Worm (Caenorhabditis elegans) whole organism, late embryonic: Measurements from ENCODE around the gene Y54G2A.44.
"Not testable (repeated sequence)": the region's sequence is repeated elsewhere in the genome, so short reads cannot be mapped to it uniquely, and the experiment has no call there.

Experiments
- C08G9.2 ChIP-seq: sonication (generic microtip); optimal IDR thresholded peaks from 2 replicates; lab custom pipeline; 2016; ENCODE audit warnings: mild to moderate bottlenecking, missing genetic modification characterization, moderate library complexity, missing compliant biosample characterization
- T23F11.4 ChIP-seq: fragments of 200-800 bp; sonication (Bioruptor generic); optimal IDR thresholded peaks from 2 replicates; lab custom pipeline; 2018; ENCODE audit warnings: mild to moderate bottlenecking, missing genetic modification characterization, missing compliant biosample characterization
- ama-1 ChIP-seq: fragments of 150-350 bp; optimal IDR thresholded peaks from 2 replicates; lab custom pipeline; 2014
- ceh-19 ChIP-seq: fragments of 200-800 bp; sonication (Bioruptor generic); optimal IDR thresholded peaks from 2 replicates; lab custom pipeline; 2018; ENCODE audit warnings: mild to moderate bottlenecking, missing genetic modification characterization, missing compliant biosample characterization
- ceh-2 ChIP-seq: sonication (generic microtip); optimal IDR thresholded peaks from 2 replicates; lab custom pipeline; 2016; ENCODE audit warnings: missing genotype, missing genetic modification characterization, missing compliant biosample characterization
- ceh-45 ChIP-seq: fragments of 200-800 bp; sonication (Bioruptor generic); IDR thresholded peaks from 2 replicates; pipeline ENCODE4 v1.3.6; 2022; ENCODE audit warnings: missing genetic modification reagents, missing genetic modification characterization, missing compliant biosample characterization
- ceh-48 ChIP-seq: sonication (generic microtip); optimal IDR thresholded peaks from 2 replicates; lab custom pipeline; 2016; ENCODE audit warnings: missing genetic modification characterization, inconsistent platforms, missing compliant biosample characterization
- ceh-6 ChIP-seq: fragments of 200-800 bp; sonication (Bioruptor generic); optimal IDR thresholded peaks from 2 replicates; lab custom pipeline; 2018; ENCODE audit warnings: mild to moderate bottlenecking, missing genetic modification characterization, missing compliant biosample characterization
- che-1 ChIP-seq: sonication (generic microtip); optimal IDR thresholded peaks from 2 replicates; lab custom pipeline; 2016; ENCODE audit warnings: mild to moderate bottlenecking, missing genetic modification characterization, missing compliant biosample characterization
- dmd-4 ChIP-seq: sonication (generic microtip); optimal IDR thresholded peaks from 2 replicates; lab custom pipeline; 2016; ENCODE audit warnings: borderline replicate concordance, missing genetic modification characterization, missing compliant biosample characterization
- dve-1 ChIP-seq: sonication (generic microtip); optimal IDR thresholded peaks from 2 replicates; lab custom pipeline; 2017; ENCODE audit warnings: antibody characterized with exemption, mild to moderate bottlenecking, missing genetic modification characterization, missing compliant biosample characterization
- elt-2 ChIP-seq: sonication (generic microtip); optimal IDR thresholded peaks from 2 replicates; lab custom pipeline; 2016; ENCODE audit warnings: missing genetic modification reagents, missing genetic modification characterization, missing compliant biosample characterization
- elt-4 ChIP-seq: sonication (generic microtip); optimal IDR thresholded peaks from 2 replicates; lab custom pipeline; 2016; ENCODE audit warnings: missing genetic modification characterization, missing compliant biosample characterization
- fkh-10 ChIP-seq: fragments of 150-350 bp; optimal IDR thresholded peaks from 2 replicates; lab custom pipeline; 2014; ENCODE audit warnings: missing biosample characterization, missing genetic modification reagents, missing genetic modification characterization
- hlh-13 ChIP-seq: fragments of 200-800 bp; sonication (Bioruptor generic); optimal IDR thresholded peaks from 2 replicates; lab custom pipeline; 2018; ENCODE audit warnings: mild to moderate bottlenecking, missing genetic modification characterization, missing compliant biosample characterization
- hlh-15 ChIP-seq: sonication (generic microtip); optimal IDR thresholded peaks from 2 replicates; lab custom pipeline; 2016; ENCODE audit warnings: missing genetic modification characterization, missing compliant biosample characterization
- hlh-30 ChIP-seq: sonication (generic microtip); optimal IDR thresholded peaks from 2 replicates; lab custom pipeline; 2017; ENCODE audit warnings: antibody characterized with exemption, missing genetic modification characterization, missing compliant biosample characterization; ENCODE audit not compliant: insufficient read depth
- hlh-6 ChIP-seq: sonication (generic microtip); optimal IDR thresholded peaks from 2 replicates; lab custom pipeline; 2016; ENCODE audit warnings: missing genotype, missing genetic modification characterization, missing compliant biosample characterization
- hlh-8 ChIP-seq: sonication (generic microtip); optimal IDR thresholded peaks from 2 replicates; lab custom pipeline; 2016; ENCODE audit warnings: missing genotype, missing genetic modification characterization, missing compliant biosample characterization
- lim-6 ChIP-seq: sonication (generic microtip); optimal IDR thresholded peaks from 2 replicates; lab custom pipeline; 2016; ENCODE audit warnings: missing genetic modification characterization, missing compliant biosample characterization
- madf-2 ChIP-seq: sonication (generic microtip); optimal IDR thresholded peaks from 2 replicates; lab custom pipeline; 2017; ENCODE audit warnings: missing genetic modification characterization, missing compliant biosample characterization
- nfya-1 ChIP-seq: sonication (generic microtip); optimal IDR thresholded peaks from 2 replicates; lab custom pipeline; 2017; ENCODE audit warnings: missing genetic modification characterization, mild to moderate bottlenecking, missing compliant biosample characterization, antibody characterized with exemption, moderate library complexity
- nhr-11 ChIP-seq: fragments of 150-350 bp; optimal IDR thresholded peaks from 2 replicates; lab custom pipeline; 2014; ENCODE audit warnings: missing biosample characterization, missing genetic modification characterization
- nhr-232 ChIP-seq: sonication (generic microtip); optimal IDR thresholded peaks from 2 replicates; lab custom pipeline; 2016; ENCODE audit warnings: missing genetic modification characterization, missing compliant biosample characterization
- npax-4 ChIP-seq: sonication (generic microtip); optimal IDR thresholded peaks from 2 replicates; lab custom pipeline; 2016; ENCODE audit warnings: missing genetic modification characterization, missing compliant biosample characterization
- odd-2 ChIP-seq: sonication (generic microtip); optimal IDR thresholded peaks from 2 replicates; lab custom pipeline; 2017; ENCODE audit warnings: antibody characterized with exemption, mild to moderate bottlenecking, missing genetic modification characterization, missing compliant biosample characterization
- pha-2 ChIP-seq: sonication (generic microtip); optimal IDR thresholded peaks from 2 replicates; lab custom pipeline; 2017; ENCODE audit warnings: mild to moderate bottlenecking, missing genetic modification characterization, missing compliant biosample characterization
- rnt-1 ChIP-seq: sonication (generic microtip); optimal IDR thresholded peaks from 2 replicates; lab custom pipeline; 2016; ENCODE audit warnings: missing genetic modification characterization, missing compliant biosample characterization
- sdc-2 ChIP-seq: sonication (generic microtip); optimal IDR thresholded peaks from 2 replicates; lab custom pipeline; 2016; ENCODE audit warnings: missing genotype, missing genetic modification characterization, missing compliant biosample characterization
- syd-9 ChIP-seq: sonication (generic microtip); optimal IDR thresholded peaks from 2 replicates; lab custom pipeline; 2016; ENCODE audit warnings: mild to moderate bottlenecking, missing genetic modification characterization, moderate library complexity, missing compliant biosample characterization
- tbx-2 ChIP-seq: sonication (generic microtip); optimal IDR thresholded peaks from 2 replicates; lab custom pipeline; 2016; ENCODE audit warnings: missing genetic modification characterization, missing compliant biosample characterization
- tbx-7 ChIP-seq: sonication (generic microtip); optimal IDR thresholded peaks from 2 replicates; lab custom pipeline; 2016; ENCODE audit warnings: missing genotype, missing genetic modification characterization, missing compliant biosample characterization
- unc-55 ChIP-seq: sonication (generic microtip); optimal IDR thresholded peaks from 2 replicates; lab custom pipeline; 2017; ENCODE audit warnings: missing biosample characterization, missing genetic modification reagents, missing genetic modification characterization

The Y54G2A.44 gene

DNA sequence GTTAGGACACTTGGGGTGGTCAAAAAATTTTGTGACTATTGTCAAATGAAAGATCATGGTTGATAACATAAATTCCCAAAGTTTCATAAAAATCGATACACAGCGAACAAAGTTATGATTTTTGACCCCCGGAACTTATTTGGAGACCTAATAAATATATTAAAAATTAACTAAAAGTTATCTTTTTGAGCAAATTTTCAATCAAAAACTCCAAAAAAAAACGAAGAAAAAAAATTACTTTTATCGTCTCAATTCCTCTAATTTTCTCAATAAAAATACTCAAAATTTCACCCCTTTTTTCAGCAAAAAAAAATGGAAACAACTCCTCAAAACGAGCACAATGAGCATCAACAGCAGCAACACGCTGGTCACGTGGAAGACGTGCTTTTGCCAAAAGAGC is 13.3 kb upstream of the Y54G2A.44 start, which contains the start of gene atln-1:
TSS of gene atln-1 (plus strand) at position 301 of the 400 bp plus-strand sequence.
- not testable (repeated sequence) for TF ChIP-seq odd-2, lim-6, hlh-6 (tag; lab: Kevin White, UChicago)

DNA sequence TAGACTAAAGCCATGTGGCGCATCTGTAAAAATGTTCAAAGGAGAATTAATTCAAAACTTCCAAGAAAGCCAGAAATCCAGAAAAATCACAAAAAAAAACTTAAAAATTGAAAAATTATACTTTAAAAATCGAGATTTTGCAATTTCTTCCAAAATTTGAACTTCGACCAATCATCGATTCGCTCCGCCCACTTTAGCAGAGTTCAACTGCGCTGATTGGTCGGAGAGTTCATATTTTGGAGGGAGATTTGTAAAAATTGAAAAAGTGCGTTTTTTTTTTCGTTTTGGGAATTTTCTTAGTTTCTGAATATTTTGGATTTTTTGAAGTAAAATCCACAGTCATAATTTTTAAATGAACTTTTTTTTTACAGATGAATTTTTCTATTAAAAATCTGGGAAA is 7.7 kb upstream of the Y54G2A.44 start:
- TF ChIP-seq elt-2 (tag; lab: Kevin White, UChicago) (no peak), rnt-1 (tag; lab: Kevin White, UChicago) (no peak), nfya-1 (tag; lab: Kevin White, UChicago) (peak; percentile 72), hlh-30 (tag; lab: Kevin White, UChicago) (no peak), ceh-2 (no peak)
- TF ChIP-seq, all 69 proteins: peak for 1

DNA sequence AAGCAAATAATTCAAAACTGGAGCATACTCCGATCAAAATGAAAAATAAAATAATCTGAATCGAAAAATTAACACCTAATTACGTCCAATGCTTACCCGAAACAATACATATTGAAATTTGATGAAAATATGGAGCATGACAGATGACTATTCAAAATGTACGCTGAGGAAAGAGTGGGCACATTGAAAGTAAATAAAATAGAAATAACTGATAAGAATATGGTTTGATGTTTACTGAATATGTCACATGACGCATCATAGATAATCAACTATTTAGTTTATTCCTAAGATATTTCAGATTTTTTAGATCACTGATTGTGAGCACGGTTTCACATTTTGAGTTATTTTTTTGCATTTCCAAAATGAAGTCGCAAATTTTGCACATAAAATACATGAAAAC is 3.3 kb upstream of the Y54G2A.44 start, which contains the start of gene Y54G2A.52:
TSS of gene Y54G2A.52 (minus strand) at position 348 of the 400 bp plus-strand sequence.
- no peak for TF ChIP-seq hlh-8
- peak; percentile 14 for TF ChIP-seq elt-2 (tag; lab: Kevin White, UChicago)
- TF ChIP-seq hlh-30 (tag; lab: Kevin White, UChicago), result no peak

DNA sequence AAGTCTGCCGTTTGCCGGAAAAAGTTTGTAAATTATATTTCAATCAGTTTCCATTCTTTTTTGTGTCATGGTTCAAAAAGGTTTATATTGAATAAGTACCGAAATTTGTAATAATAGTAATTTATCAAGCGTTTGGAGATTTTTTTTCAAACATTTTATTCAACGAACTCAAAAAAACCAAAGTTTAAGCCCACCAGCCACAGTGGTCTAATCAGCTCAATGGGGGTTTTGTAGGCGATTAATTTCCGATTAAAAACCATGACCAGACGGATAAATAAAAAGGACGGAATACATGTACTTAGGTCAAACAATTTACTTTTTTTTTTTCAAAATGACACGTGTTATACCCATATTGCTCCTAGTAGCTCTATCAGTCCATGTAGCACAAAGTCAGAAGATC is 2.3 kb upstream of the Y54G2A.44 start, which contains the start of gene Y54G2A.10:
TSS of gene Y54G2A.10 (plus strand) at position 301 of the 400 bp plus-strand sequence.
- no peak for TF ChIP-seq hlh-8
- TF ChIP-seq npax-4, result no peak
- no peak for TF ChIP-seq hlh-30 (tag; lab: Kevin White, UChicago)
- TF ChIP-seq fkh-10 (GFP tag; lab: Kevin White, UChicago), result no peak
- TF ChIP-seq ceh-6 (GFP tag; lab: Kevin White, UChicago), result no peak
- TF ChIP-seq ceh-48 (tag; lab: Kevin White, UChicago), result no peak
- no peak for TF ChIP-seq tbx-2 (tag; lab: Kevin White, UChicago)
- TF ChIP-seq hlh-13 (GFP tag; lab: Kevin White, UChicago), result no peak
- no peak for TF ChIP-seq sdc-2 (tag; lab: Kevin White, UChicago)
- no peak for TF ChIP-seq syd-9 (tag; lab: Kevin White, UChicago)
- TF ChIP-seq ceh-45 (GFP tag; lab: Robert Waterston, UW), result no peak
- no peak for TF ChIP-seq elt-4 (tag; lab: Kevin White, UChicago)
- no peak for TF ChIP-seq tbx-7
- no peak for TF ChIP-seq unc-55 (GFP tag; lab: Kevin White, UChicago)
- TF ChIP-seq ceh-19 (GFP tag; lab: Kevin White, UChicago), result no peak

DNA sequence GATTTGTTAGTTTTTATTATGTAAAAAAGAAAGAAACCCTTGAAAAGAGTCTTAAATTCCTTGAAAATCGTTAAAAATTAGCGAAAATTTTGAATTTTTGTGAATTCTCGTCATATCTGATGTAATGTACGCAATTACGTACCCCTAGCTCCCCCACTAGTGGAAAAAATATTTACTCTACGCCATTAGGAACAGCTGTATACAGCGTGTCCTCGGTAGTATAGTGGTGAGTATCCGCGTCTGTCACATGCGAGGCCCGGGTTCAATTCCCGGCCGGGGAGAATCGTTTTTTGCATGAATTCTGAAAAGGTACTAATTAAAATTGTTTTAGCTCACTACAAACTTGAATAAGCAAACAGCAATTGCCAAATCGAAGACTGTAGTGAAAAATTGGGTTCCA is 1.8 kb upstream of the Y54G2A.44 start:
- TF ChIP-seq ceh-2, result no peak
- no peak for TF ChIP-seq tbx-2 (tag; lab: Kevin White, UChicago)
- TF ChIP-seq nhr-232 (tag; lab: Kevin White, UChicago), result no peak
- no peak for TF ChIP-seq ama-1
- TF ChIP-seq T23F11.4, result no peak
- no peak for TF ChIP-seq hlh-13 (GFP tag; lab: Kevin White, UChicago)
- TF ChIP-seq hlh-15 (tag; lab: Kevin White, UChicago), result no peak
- no peak for TF ChIP-seq pha-2 (tag; lab: Kevin White, UChicago)

DNA sequence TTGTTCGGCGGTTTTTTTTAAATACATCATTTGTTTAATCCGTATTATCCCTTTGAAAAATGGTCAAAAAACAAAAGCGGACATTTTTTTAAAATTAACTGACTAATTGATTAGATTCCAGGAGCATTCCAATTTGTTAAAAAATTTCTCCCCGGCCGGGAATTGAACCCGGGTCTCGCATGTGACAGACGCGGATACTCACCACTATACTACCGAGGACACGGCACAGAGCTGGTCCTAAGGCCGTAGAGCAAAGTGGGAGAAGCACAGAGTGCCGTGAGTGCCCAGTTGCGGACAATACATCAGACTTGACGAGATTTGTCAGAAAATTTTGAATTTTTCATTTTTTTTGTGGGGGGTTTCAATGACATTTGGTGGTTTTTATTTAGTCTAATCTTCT is 654 bp upstream of the Y54G2A.44 start:
- TF ChIP-seq C08G9.2 (tag; lab: Kevin White, UChicago) (peak; percentile 15), ceh-45 (GFP tag; lab: Robert Waterston, UW) (no peak), madf-2 (no peak), hlh-30 (tag; lab: Kevin White, UChicago) (peak; percentile 54), dmd-4 (tag; lab: Kevin White, UChicago) (no peak), che-1 (tag; lab: Kevin White, UChicago) (no peak), nhr-11 (tag; lab: Kevin White, UChicago) (no peak), nfya-1 (tag; lab: Kevin White, UChicago) (no peak), dve-1 (tag; lab: Kevin White, UChicago) (no peak)
